Fruit fly (Drosophila melanogaster): ENCODE results near the gene Adss.
A peak's percentile ranks its signal among the peaks of the same experiment; 100 is the strongest.

Gene Adss

dm6 chr3R:20823704-20824454 is 6.5 kb downstream of the Adss start, which contains the start of gene CG17272 (continued):
- TF ChIP-seq hth (optimal IDR thresholded peaks at IDR 0.05): no peak
- no peak for TF ChIP-seq Rx (GFP tag; IDR thresholded peaks at IDR 0.05)
- TF ChIP-seq p53 (GFP tag; optimal IDR thresholded peaks at IDR 0.05): no peak
- TF ChIP-seq CG8089 (GFP tag; optimal IDR thresholded peaks at IDR 0.05): no peak
- TF ChIP-seq Sox102F (GFP tag; optimal IDR thresholded peaks at IDR 0.05): no peak
- no peak for TF ChIP-seq nmo (GFP tag; optimal IDR thresholded peaks at IDR 0.05)
- TF ChIP-seq ranshi (GFP tag; IDR thresholded peaks at IDR 0.05): no peak
- no peak for TF ChIP-seq CG16813 (GFP tag; IDR thresholded peaks at IDR 0.05; ENCODE audit: partially characterized antibody)
- no peak for TF ChIP-seq dmrt99B (tag; optimal IDR thresholded peaks at IDR 0.05)
- TF ChIP-seq CG5953 (GFP tag; IDR thresholded peaks at IDR 0.05): no peak
- TF ChIP-seq Opbp (GFP tag; IDR thresholded peaks at IDR 0.05; ENCODE audit: partially characterized antibody): no peak
- TF ChIP-seq CG6272 (GFP tag; IDR thresholded peaks at IDR 0.05): no peak
- no peak for TF ChIP-seq CG4854 (GFP tag; optimal IDR thresholded peaks at IDR 0.05)
- no peak for TF ChIP-seq Ssrp (tag; optimal IDR thresholded peaks at IDR 0.05)
- no peak for TF ChIP-seq D19B (GFP tag; optimal IDR thresholded peaks at IDR 0.05)
- TF ChIP-seq CG6175 (GFP tag; IDR thresholded peaks at IDR 0.05): no peak
- TF ChIP-seq CG14965 (GFP tag; optimal IDR thresholded peaks at IDR 0.05; ENCODE audit: borderline replicate concordance): no peak
- no peak for TF ChIP-seq CG10274 (GFP tag; optimal IDR thresholded peaks at IDR 0.05)
- no peak for TF ChIP-seq tna (GFP tag; IDR thresholded peaks at IDR 0.05; ENCODE audit: partially characterized antibody)
- TF ChIP-seq ATbp (GFP tag; optimal IDR thresholded peaks at IDR 0.05): no peak
- no peak for TF ChIP-seq Asciz (GFP tag; optimal IDR thresholded peaks at IDR 0.05)
- no peak for TF ChIP-seq cad (GFP tag; optimal IDR thresholded peaks at IDR 0.05)
- TF ChIP-seq zen (tag; optimal IDR thresholded peaks at IDR 0.05): peak; percentile 35
- peak; percentile 15 for TF ChIP-seq CG8290 (GFP tag; optimal IDR thresholded peaks at IDR 0.05)
- peak in 1 of 2 experiments; percentile 28 for TF ChIP-seq CG8290 (tag; optimal IDR thresholded peaks at IDR 0.05)
- no peak for TF ChIP-seq Sox100B (GFP tag; optimal IDR thresholded peaks at IDR 0.05)
- TF ChIP-seq sisA (GFP tag; IDR thresholded peaks at IDR 0.05): no peak
- TF ChIP-seq HLH4C (GFP tag; IDR thresholded peaks at IDR 0.05; ENCODE audit: partially characterized antibody): no peak
- TF ChIP-seq CG4282 (GFP tag; optimal IDR thresholded peaks at IDR 0.05): no peak
- TF ChIP-seq vfl (GFP tag; optimal IDR thresholded peaks at IDR 0.05): no peak
- TF ChIP-seq yki (optimal IDR thresholded peaks at IDR 0.05): no peak
- no peak for TF ChIP-seq Atf6 (GFP tag; IDR thresholded peaks at IDR 0.05)
- TF ChIP-seq Trl (optimal IDR thresholded peaks at IDR 0.05): no peak
- no peak for TF ChIP-seq Trl (GFP tag; optimal IDR thresholded peaks at IDR 0.05)
- no peak for TF ChIP-seq Jarid2 (GFP tag; optimal IDR thresholded peaks at IDR 0.05)
- no peak for TF ChIP-seq slbo (GFP tag; IDR thresholded peaks at IDR 0.05)
- TF ChIP-seq croc (GFP tag; conservative IDR thresholded peaks at IDR 0.05): no peak
- TF ChIP-seq mam (GFP tag; optimal IDR thresholded peaks at IDR 0.05): no peak
- TF ChIP-seq Dfd (GFP tag; optimal IDR thresholded peaks at IDR 0.05): no peak
- TF ChIP-seq CG12299 (tag; optimal IDR thresholded peaks at IDR 0.05): no peak
- peak; percentile 45 for TF ChIP-seq CG4617 (GFP tag; optimal IDR thresholded peaks at IDR 0.05; ENCODE audit: borderline replicate concordance)
- TF ChIP-seq CG7963 (GFP tag; IDR thresholded peaks at IDR 0.05; ENCODE audit: partially characterized antibody): no peak
- TF ChIP-seq sim (GFP tag; IDR thresholded peaks at IDR 0.05): no peak
- no peak for TF ChIP-seq CG7556 (GFP tag; optimal IDR thresholded peaks at IDR 0.05)
- TF ChIP-seq gro (GFP tag; optimal IDR thresholded peaks at IDR 0.05): no peak
- TF ChIP-seq Mad (GFP tag; optimal IDR thresholded peaks at IDR 0.05): no peak
- no peak for TF ChIP-seq CG6813 (GFP tag; optimal IDR thresholded peaks at IDR 0.05)
- TF ChIP-seq CG16779 (GFP tag; IDR thresholded peaks at IDR 0.05): no peak
- TF ChIP-seq ERR (GFP tag; optimal IDR thresholded peaks at IDR 0.05): no peak
- TF ChIP-seq CG14014 (GFP tag; IDR thresholded peaks at IDR 0.05): no peak
- no peak for TF ChIP-seq zfh2 (GFP tag; optimal IDR thresholded peaks at IDR 0.05)
- TF ChIP-seq bab2 (GFP tag; optimal IDR thresholded peaks at IDR 0.05): no peak
